Worm (Caenorhabditis elegans) whole organism, L4/young adult: ENCODE data around the gene let-23.

ENCODE experiments used
- W03F9.2 ChIP-seq: fragments of 150-350 bp; optimal IDR thresholded peaks from 2 replicates; lab custom pipeline; 2014; ENCODE audit warnings: missing biosample characterization, missing genetic modification characterization
- dao-5 ChIP-seq: sonication (generic microtip); optimal IDR thresholded peaks from 2 replicates; lab custom pipeline; 2016; ENCODE audit warnings: missing genotype, missing genetic modification characterization, moderate library complexity, missing compliant biosample characterization
- him-1 ChIP-seq: sonication (generic microtip); optimal IDR thresholded peaks from 2 replicates; lab custom pipeline; 2016; ENCODE audit warnings: missing genotype, missing genetic modification reagents, missing genetic modification characterization, missing compliant biosample characterization

DNA sequence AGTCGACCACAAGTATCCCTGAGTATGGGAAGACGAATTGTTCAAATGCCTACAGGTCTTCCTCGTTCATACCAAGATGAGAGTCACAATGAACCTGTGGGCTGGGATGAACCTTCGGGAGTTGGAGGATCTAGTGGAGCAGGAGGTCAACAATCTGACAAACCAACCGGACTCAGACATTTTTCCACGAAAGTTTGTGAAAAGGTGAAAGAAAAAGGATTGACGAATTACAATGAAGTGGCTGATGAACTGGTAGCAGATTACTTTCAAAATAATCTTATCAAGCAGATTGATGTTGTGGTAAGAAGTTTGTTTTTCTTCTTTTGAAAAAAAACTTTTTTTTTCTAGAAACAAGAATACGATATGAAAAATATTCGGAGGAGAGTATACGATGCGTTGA lies 27.3 kb upstream of the let-23 start:
- TF ChIP-seq him-1 (no peak), W03F9.2 (tag; lab: Kevin White, UChicago) (no peak), dao-5 (tag; lab: Kevin White, UChicago) (no peak)
